Worm (Caenorhabditis elegans): ENCODE data around the gene vha-5.

- TF ChIP-seq T07F8.4 (tag; optimal IDR thresholded peaks at IDR 0.05) (no peak), snpc-3.4 (tag; optimal IDR thresholded peaks at IDR 0.05) (no peak), snpc-4 (GFP tag; optimal IDR thresholded peaks at IDR 0.05) (no peak), snpc-4 (tag; optimal IDR thresholded peaks at IDR 0.05) (no peak), mxl-1 (tag; optimal IDR thresholded peaks at IDR 0.05) (no peak), ztf-26 (tag; optimal IDR thresholded peaks at IDR 0.05) (no peak), unc-62 (GFP tag; optimal IDR thresholded peaks at IDR 0.05) (no peak), him-1 (tag; optimal IDR thresholded peaks at IDR 0.05) (no peak), C06A6.2 (GFP tag; conservative IDR thresholded peaks at IDR 0.05) (no peak), xnd-1 (tag; optimal IDR thresholded peaks at IDR 0.05) (no peak), ekl-4 (GFP tag; IDR thresholded peaks at IDR 0.05) (no peak), Y95B8A.8 (GFP tag; IDR thresholded peaks at IDR 0.05) (no peak), nfya-1 (tag; optimal IDR thresholded peaks at IDR 0.05; ENCODE audit: borderline replicate concordance, insufficient read depth) (no peak), athp-1 (tag; optimal IDR thresholded peaks at IDR 0.05) (no peak)
Observed at ce11 chrIV:8328913-8329312, 25.1 kb downstream of the vha-5 start, which contains the start of gene F35H10.2.

All from whole organism, young adult.